Fruit fly (Drosophila melanogaster) whole organism, embryonic: ENCODE results near the gene Sbds.

Experiments used
- Abd-B ChIP-seq: fragments of 200-800 bp; sonication (Bioruptor generic); optimal IDR thresholded peaks from 2 replicates; lab custom pipeline; 2018; ENCODE audit warnings: missing biosample characterization, mild to moderate bottlenecking, missing genetic modification characterization, moderate library complexity
- Ada2b ChIP-seq: fragments of 200-800 bp; sonication (Bioruptor generic); IDR thresholded peaks from 2 replicates; pipeline ENCODE4 v1.3.6; 2022; ENCODE audit warnings: missing biosample characterization, missing genetic modification characterization
- Atf6 ChIP-seq: fragments of 200-800 bp; sonication (Bioruptor generic); IDR thresholded peaks from 2 replicates; pipeline ENCODE4 v1.3.6; 2022; ENCODE audit warnings: missing biosample characterization, missing genetic modification characterization
- Bteb2 ChIP-seq: fragments of 200-800 bp; sonication (Bioruptor generic); optimal IDR thresholded peaks from 2 replicates; lab custom pipeline; 2016; ENCODE audit warnings: missing biosample characterization, missing genetic modification characterization
- CG10267 ChIP-seq: fragments of 200-800 bp; sonication (Bioruptor generic); optimal IDR thresholded peaks from 2 replicates; lab custom pipeline; 2018; ENCODE audit warnings: missing biosample characterization, mild to moderate bottlenecking, missing genetic modification characterization, moderate library complexity
- CG10366 ChIP-seq: fragments of 200-800 bp; sonication (Bioruptor generic); IDR thresholded peaks from 2 replicates; pipeline ENCODE4 v1.3.6; 2022; ENCODE audit warnings: missing biosample characterization, missing genetic modification characterization
- CG11723 ChIP-seq: fragments of 200-800 bp; sonication (Bioruptor generic); optimal IDR thresholded peaks from 2 replicates; lab custom pipeline; 2017; ENCODE audit warnings: missing biosample characterization, mild to moderate bottlenecking, missing genetic modification characterization
- CG12769 ChIP-seq: fragments of 200-800 bp; sonication (Bioruptor generic); optimal IDR thresholded peaks from 2 replicates; lab custom pipeline; 2019; ENCODE audit warnings: missing biosample characterization, mild to moderate bottlenecking, missing genetic modification characterization, moderate library complexity
- CG14667 ChIP-seq: fragments of 200-800 bp; sonication (Bioruptor generic); IDR thresholded peaks from 2 replicates; pipeline ENCODE4 v1.3.6; 2022; ENCODE audit warnings: missing biosample characterization, missing genetic modification characterization
- CG1603 ChIP-seq: fragments of 200-800 bp; sonication (Bioruptor generic); optimal IDR thresholded peaks from 2 replicates; lab custom pipeline; 2019; ENCODE audit warnings: missing biosample characterization, mild to moderate bottlenecking, missing genetic modification characterization, moderate library complexity
- CG2678 ChIP-seq: fragments of 200-800 bp; sonication (Bioruptor generic); optimal IDR thresholded peaks from 3 replicates; lab custom pipeline; 2019; ENCODE audit warnings: missing biosample characterization, mild to moderate bottlenecking, missing genetic modification characterization, moderate library complexity
- CG2875 ChIP-seq: fragments of 200-800 bp; sonication (Bioruptor generic); optimal IDR thresholded peaks from 2 replicates; lab custom pipeline; 2017; ENCODE audit warnings: missing biosample characterization, mild to moderate bottlenecking, missing genetic modification characterization, missing genetic modification reagents
- CG32767 ChIP-seq: fragments of 200-800 bp; sonication (Bioruptor generic); IDR thresholded peaks from 2 replicates; pipeline ENCODE4 v1.3.6; 2022; ENCODE audit warnings: missing biosample characterization, missing genetic modification characterization
- CG33213 ChIP-seq: fragments of 200-800 bp; sonication (Bioruptor generic); optimal IDR thresholded peaks from 3 replicates; lab custom pipeline; 2016; ENCODE audit warnings: missing biosample characterization, missing genetic modification characterization
- CG42726 ChIP-seq: fragments of 200-800 bp; sonication (Bioruptor generic); IDR thresholded peaks from 2 replicates; pipeline ENCODE4 v1.3.6; 2022; ENCODE audit warnings: missing biosample characterization, missing genetic modification characterization; ENCODE audit not compliant: partially characterized antibody
- CG4617 ChIP-seq: fragments of 200-800 bp; sonication (Bioruptor generic); optimal IDR thresholded peaks from 3 replicates; lab custom pipeline; 2016; ENCODE audit warnings: missing biosample characterization, missing genetic modification characterization, borderline replicate concordance
- CG4854 ChIP-seq: fragments of 200-800 bp; sonication (Bioruptor generic); optimal IDR thresholded peaks from 2 replicates; lab custom pipeline; 2016; ENCODE audit warnings: missing biosample characterization, missing genetic modification characterization, inconsistent platforms
- CG6272 ChIP-seq: fragments of 200-800 bp; sonication (Bioruptor generic); IDR thresholded peaks from 2 replicates; pipeline ENCODE4 v1.3.6; 2022; ENCODE audit warnings: missing biosample characterization, missing genetic modification characterization
- CG6689 ChIP-seq: fragments of 200-800 bp; sonication (Bioruptor generic); IDR thresholded peaks from 2 replicates; pipeline ENCODE4 v1.3.6; 2022; ENCODE audit warnings: missing biosample characterization, missing genetic modification characterization
- CG7357 ChIP-seq: fragments of 200-800 bp; sonication (Bioruptor generic); IDR thresholded peaks from 3 replicates; pipeline ENCODE4 v1.3.6; 2022; ENCODE audit warnings: missing biosample characterization, missing genetic modification characterization
- CG7839 ChIP-seq: fragments of 200-800 bp; sonication (Bioruptor generic); optimal IDR thresholded peaks from 3 replicates; lab custom pipeline; 2018; ENCODE audit warnings: missing biosample characterization, mild to moderate bottlenecking, missing genetic modification characterization, moderate library complexity
- CG7928 ChIP-seq: fragments of 200-800 bp; sonication (Bioruptor generic); optimal IDR thresholded peaks from 2 replicates; lab custom pipeline; 2017; ENCODE audit warnings: missing biosample characterization, mild to moderate bottlenecking, missing genetic modification characterization
- Dek ChIP-seq: fragments of 200-800 bp; sonication (Bioruptor generic); optimal IDR thresholded peaks from 3 replicates; lab custom pipeline; 2019; ENCODE audit warnings: missing biosample characterization, mild to moderate bottlenecking, missing genetic modification characterization, moderate library complexity
- Dp ChIP-seq: fragments of 200-800 bp; sonication (Bioruptor generic); optimal IDR thresholded peaks from 2 replicates; lab custom pipeline; 2018; ENCODE audit warnings: missing biosample characterization, mild to moderate bottlenecking, missing genetic modification characterization, moderate library complexity
- Elba2 ChIP-seq: fragments of 200-800 bp; sonication (Bioruptor generic); optimal IDR thresholded peaks from 3 replicates; lab custom pipeline; 2016; ENCODE audit warnings: missing biosample characterization, missing genetic modification characterization
- Ets97D ChIP-seq: fragments of 200-800 bp; sonication (Bioruptor generic); optimal IDR thresholded peaks from 3 replicates; lab custom pipeline; 2016; ENCODE audit warnings: missing biosample characterization, missing genetic modification characterization
- Fer1 ChIP-seq: fragments of 200-800 bp; sonication (Bioruptor generic); optimal IDR thresholded peaks from 2 replicates; lab custom pipeline; 2017; ENCODE audit warnings: missing biosample characterization, mild to moderate bottlenecking, missing genetic modification characterization
- H2.0 ChIP-seq: fragments of 200-800 bp; sonication (Bioruptor generic); IDR thresholded peaks from 2 replicates; pipeline ENCODE4 v1.3.6; 2022; ENCODE audit warnings: missing biosample characterization, missing genetic modification characterization
- HLH3B ChIP-seq: fragments of 200-800 bp; sonication (Bioruptor generic); IDR thresholded peaks from 2 replicates; pipeline ENCODE4 v1.3.6; 2022; ENCODE audit warnings: missing biosample characterization, missing genetic modification characterization
- Mad ChIP-seq: fragments of 200-800 bp; sonication (Bioruptor generic); optimal IDR thresholded peaks from 2 replicates; lab custom pipeline; 2016; ENCODE audit warnings: missing biosample characterization, missing genetic modification characterization
- Nf-YA ChIP-seq: fragments of 200-800 bp; sonication (Bioruptor generic); IDR thresholded peaks from 2 replicates; pipeline ENCODE4 v1.3.6; 2022; ENCODE audit warnings: missing biosample characterization, missing genetic modification characterization
- Ssrp ChIP-seq: fragments of 200-800 bp; sonication (Bioruptor generic); optimal IDR thresholded peaks from 2 replicates; lab custom pipeline; 2018; ENCODE audit warnings: missing biosample characterization, mild to moderate bottlenecking, missing genetic modification characterization, moderate library complexity
- Tbp ChIP-seq: fragments of >200 bp; optimal IDR thresholded peaks from 2 replicates; lab custom pipeline; 2018; ENCODE audit warnings: missing biosample characterization, missing genetic modification characterization
- ap ChIP-seq: fragments of 200-800 bp; sonication (Bioruptor generic); IDR thresholded peaks from 2 replicates; pipeline ENCODE4 v1.3.6; 2022; ENCODE audit warnings: missing biosample characterization, missing genetic modification characterization
- bsh ChIP-seq, 2 experiments: fragments of 200-800 bp; sonication (Bioruptor generic); optimal IDR thresholded peaks; 2 replicates each; lab custom pipeline; 2017 to 2018; ENCODE audit warnings: mild to moderate bottlenecking in 2 of 2, missing biosample characterization in 2 of 2, missing genetic modification characterization in 2 of 2, moderate library complexity in 1 of 2
- chif ChIP-seq, 2 experiments: fragments of 200-800 bp; sonication (Bioruptor generic); optimal IDR thresholded peaks; 3 replicates each; lab custom pipeline; 2016; ENCODE audit warnings: missing biosample characterization in 2 of 2, missing genetic modification characterization in 2 of 2
- croc ChIP-seq: fragments of 200-800 bp; sonication (Bioruptor generic); conservative IDR thresholded peaks from 3 replicates; pipeline ENCODE4 v1.3.6; 2022; ENCODE audit warnings: missing biosample characterization, missing genetic modification characterization
- dmrt99B ChIP-seq: fragments of 200-800 bp; sonication (Bioruptor generic); optimal IDR thresholded peaks from 2 replicates; lab custom pipeline; 2018; ENCODE audit warnings: missing biosample characterization, mild to moderate bottlenecking, missing genetic modification characterization, moderate library complexity
- grau ChIP-seq: fragments of 200-800 bp; optimal IDR thresholded peaks from 3 replicates; lab custom pipeline; 2019; ENCODE audit warnings: missing biosample characterization, mild to moderate bottlenecking, missing genetic modification characterization, moderate library complexity
- gro ChIP-seq: fragments of 200-800 bp; sonication (Bioruptor generic); optimal IDR thresholded peaks from 2 replicates; lab custom pipeline; 2016; ENCODE audit warnings: missing biosample characterization, missing genetic modification characterization
- jumu ChIP-seq: fragments of 200-800 bp; sonication (Bioruptor generic); optimal IDR thresholded peaks from 3 replicates; lab custom pipeline; 2016; ENCODE audit warnings: missing biosample characterization, missing genetic modification characterization
- klu ChIP-seq: fragments of 200-800 bp; sonication (Bioruptor generic); IDR thresholded peaks from 2 replicates; pipeline ENCODE4 v1.3.6; 2022; ENCODE audit warnings: missing biosample characterization, missing genetic modification characterization
- lilli ChIP-seq: fragments of 200-800 bp; sonication (Bioruptor generic); optimal IDR thresholded peaks from 3 replicates; lab custom pipeline; 2016; ENCODE audit warnings: missing biosample characterization, missing genetic modification characterization
- lmd ChIP-seq: fragments of 200-800 bp; sonication (Bioruptor generic); IDR thresholded peaks from 2 replicates; pipeline ENCODE4 v1.3.6; 2022; ENCODE audit warnings: missing biosample characterization, missing genetic modification characterization
- otp ChIP-seq: fragments of 200-800 bp; sonication (Bioruptor generic); IDR thresholded peaks from 3 replicates; pipeline ENCODE4, ENCODE4 v1.3.6; 2022; ENCODE audit warnings: missing biosample characterization, missing genetic modification characterization
- run ChIP-seq: fragments of 200-800 bp; sonication (Bioruptor generic); optimal IDR thresholded peaks from 3 replicates; lab custom pipeline; 2018; ENCODE audit warnings: missing biosample characterization, mild to moderate bottlenecking, missing genetic modification characterization
- sd ChIP-seq: fragments of 200-800 bp; sonication (Bioruptor generic); optimal IDR thresholded peaks from 3 replicates; lab custom pipeline; 2018; ENCODE audit warnings: missing biosample characterization, mild to moderate bottlenecking, missing genetic modification characterization, moderate library complexity
- tin ChIP-seq: fragments of 200-800 bp; sonication (Bioruptor generic); optimal IDR thresholded peaks from 3 replicates; lab custom pipeline; 2016; ENCODE audit warnings: missing biosample characterization, missing genetic modification characterization
- tna ChIP-seq: fragments of 200-800 bp; sonication (Bioruptor generic); IDR thresholded peaks from 2 replicates; pipeline ENCODE4 v1.3.6; 2022; ENCODE audit warnings: missing biosample characterization, missing genetic modification characterization; ENCODE audit not compliant: partially characterized antibody
- usp ChIP-seq: fragments of >200 bp; optimal IDR thresholded peaks from 2 replicates; lab custom pipeline; 2017; ENCODE audit warnings: missing biosample characterization, missing genetic modification characterization
- zfh1 ChIP-seq: fragments of 200-800 bp; sonication (Bioruptor generic); IDR thresholded peaks from 3 replicates; pipeline ENCODE4 v1.3.6; 2022; ENCODE audit warnings: missing biosample characterization, missing genetic modification characterization

Gene Sbds

DNA sequence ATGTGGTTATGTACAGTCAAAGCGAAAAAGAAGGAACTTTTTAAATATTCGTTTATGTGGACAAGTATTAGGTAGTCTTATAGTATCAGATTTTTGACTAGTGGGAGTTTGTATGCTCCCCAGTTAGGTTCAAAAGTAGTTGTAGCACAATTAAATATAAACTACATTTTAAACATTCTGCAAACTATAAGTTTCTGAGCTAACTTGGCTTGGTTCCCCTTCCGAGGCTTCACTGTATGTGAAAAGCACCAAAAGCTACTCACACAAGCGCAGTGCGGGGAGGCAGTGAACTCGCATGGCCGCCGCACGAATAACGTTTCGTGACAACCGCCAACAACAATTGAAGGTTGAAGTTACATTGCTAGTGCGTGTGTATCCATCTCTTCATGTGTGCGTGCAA is 24.9 kb downstream of the Sbds start (continued):
- TF ChIP-seq tin (GFP tag; lab: Kevin White, UChicago) (peak; percentile 6), CG42726 (no peak), Abd-B (peak; percentile 8), Mad (GFP tag; lab: Kevin White, UChicago) (no peak), CG32767 (GFP tag; lab: Robert Waterston, UW) (peak; percentile 26; the same call in 1 of the 2 replicates), ap (GFP tag; lab: Robert Waterston, UW) (0 out of 2 replicates have a peak, but pooled peaks have one; percentile 19), Ssrp (tag; lab: Kevin White, UChicago) (no peak), HLH3B (GFP tag; lab: Robert Waterston, UW) (peak; percentile 59), CG10267 (no peak), CG2875 (GFP tag; lab: Kevin White, UChicago) (no peak), lilli (GFP tag; lab: Kevin White, UChicago) (no peak), chif (GFP tag; optimal IDR thresholded peaks at IDR 0.05; lab: Kevin White, UChicago) (peak in 1 of 2 experiments; percentile 13), Ada2b (GFP tag; lab: Robert Waterston, UW) (peak; percentile 40; the same call in 1 of the 2 replicates), sd (no peak), tna (GFP tag; lab: Robert Waterston, UW) (no peak), gro (GFP tag; lab: Kevin White, UChicago) (no peak), CG7928 (GFP tag; lab: Kevin White, UChicago) (no peak), CG7839 (peak; percentile 40), croc (no peak), usp (GFP tag; lab: Kevin White, UChicago) (no peak), Ets97D (GFP tag; lab: Kevin White, UChicago) (no peak), zfh1 (GFP tag; lab: Robert Waterston, UW) (no peak), CG33213 (GFP tag; lab: Kevin White, UChicago) (no peak), CG7357 (GFP tag; lab: Robert Waterston, UW) (peak; percentile 50; the same call in 1 of the 3 replicates), Dek (no peak), CG4854 (GFP tag; lab: Kevin White, UChicago) (no peak), bsh (GFP tag; optimal IDR thresholded peaks at IDR 0.05; lab: Kevin White, UChicago) (peak in 1 of 2 experiments; percentile 0), grau (tag; lab: Kevin White, UChicago) (peak; percentile 80), CG12769 (no peak), Nf-YA (GFP tag; lab: Robert Waterston, UW) (no peak), CG6272 (GFP tag; lab: Robert Waterston, UW) (no peak), Elba2 (GFP tag; lab: Kevin White, UChicago) (no peak), CG1603 (tag; lab: Kevin White, UChicago) (no peak), CG4617 (GFP tag; lab: Kevin White, UChicago) (no peak), Dp (GFP tag; lab: Kevin White, UChicago) (no peak), Fer1 (GFP tag; lab: Kevin White, UChicago) (no peak), run (tag; lab: Kevin White, UChicago) (no peak), CG14667 (GFP tag; lab: Robert Waterston, UW) (peak; percentile 37; the same call in 1 of the 2 replicates), otp (GFP tag; lab: Robert Waterston, UW) (no peak), H2.0 (GFP tag; lab: Robert Waterston, UW) (peak; percentile 20; the same call in 1 of the 2 replicates), klu (GFP tag; lab: Robert Waterston, UW) (no peak), CG11723 (GFP tag; lab: Kevin White, UChicago) (no peak), jumu (GFP tag; lab: Kevin White, UChicago) (no peak), dmrt99B (peak; percentile 41), Bteb2 (GFP tag; lab: Kevin White, UChicago) (no peak), CG6689 (GFP tag; lab: Robert Waterston, UW) (peak; percentile 66), Tbp (GFP tag; lab: Kevin White, UChicago) (no peak), CG2678 (tag; lab: Kevin White, UChicago) (peak; percentile 55), lmd (GFP tag; lab: Robert Waterston, UW) (peak; percentile 70), CG10366 (GFP tag; lab: Robert Waterston, UW) (peak; percentile 9; the same call in 1 of the 2 replicates), Atf6 (no peak)
